Worm (Caenorhabditis elegans) whole organism, L2 larva: ENCODE data around the gene C46F2.1.

Source experiments
- C34F6.9 ChIP-seq: fragments of 150-350 bp; optimal IDR thresholded peaks from 2 replicates; lab custom pipeline; 2014; ENCODE audit warnings: missing biosample characterization, missing genetic modification characterization
- R02D3.7 ChIP-seq: fragments of 150-350 bp; optimal IDR thresholded peaks from 2 replicates; lab custom pipeline; 2014; ENCODE audit warnings: missing biosample characterization, missing genetic modification characterization
- Y55F3AM.14 ChIP-seq: fragments of 200-800 bp; sonication (Bioruptor generic); optimal IDR thresholded peaks from 2 replicates; lab custom pipeline; 2018; ENCODE audit warnings: mild to moderate bottlenecking, missing genetic modification characterization, missing compliant biosample characterization
- alr-1 ChIP-seq: fragments of 150-350 bp; optimal IDR thresholded peaks from 2 replicates; lab custom pipeline; 2014; ENCODE audit warnings: missing biosample characterization, missing genetic modification characterization
- blmp-1 ChIP-seq: sonication (generic microtip); optimal IDR thresholded peaks from 2 replicates; lab custom pipeline; 2017; ENCODE audit warnings: missing genetic modification characterization, mild to moderate bottlenecking, missing compliant biosample characterization, antibody characterized with exemption, moderate library complexity; ENCODE audit not compliant: insufficient read depth
- ceh-16 ChIP-seq: fragments of 150-350 bp; optimal IDR thresholded peaks from 2 replicates; lab custom pipeline; 2014; ENCODE audit warnings: missing biosample characterization, missing genetic modification characterization
- ceh-82 ChIP-seq: fragments of 150-350 bp; optimal IDR thresholded peaks from 2 replicates; lab custom pipeline; 2014; ENCODE audit warnings: missing biosample characterization, missing genetic modification characterization
- crh-2 ChIP-seq: sonication (generic microtip); optimal IDR thresholded peaks from 2 replicates; lab custom pipeline; 2017; ENCODE audit warnings: missing biosample characterization, missing genetic modification characterization
- egl-27 ChIP-seq: sonication (generic microtip); optimal IDR thresholded peaks from 3 replicates; lab custom pipeline; 2017; ENCODE audit warnings: missing biosample characterization, missing genetic modification reagents, missing genetic modification characterization
- elt-1 ChIP-seq: fragments of 150-350 bp; optimal IDR thresholded peaks from 2 replicates; lab custom pipeline; 2014; ENCODE audit warnings: missing biosample characterization, missing genetic modification characterization
- elt-3 ChIP-seq: sonication (generic microtip); optimal IDR thresholded peaks from 2 replicates; lab custom pipeline; 2017; ENCODE audit warnings: missing biosample characterization, missing genetic modification characterization
- gmeb-1 ChIP-seq: fragments of 150-350 bp; optimal IDR thresholded peaks from 2 replicates; lab custom pipeline; 2014; ENCODE audit warnings: missing biosample characterization, missing genetic modification characterization
- lin-11 ChIP-seq: fragments of 150-350 bp; sonication (generic microtip); optimal IDR thresholded peaks from 2 replicates; lab custom pipeline; 2014; ENCODE audit warnings: missing biosample characterization, missing genetic modification characterization, inconsistent platforms, mixed read lengths
- lin-13 ChIP-seq: fragments of 150-350 bp; optimal IDR thresholded peaks from 2 replicates; lab custom pipeline; 2014; ENCODE audit warnings: missing biosample characterization, missing genetic modification reagents, missing genetic modification characterization
- lin-39 ChIP-seq: fragments of 150-350 bp; optimal IDR thresholded peaks from 2 replicates; lab custom pipeline; 2014; ENCODE audit warnings: missing biosample characterization, missing genetic modification reagents, missing genetic modification characterization
- mab-5 ChIP-seq: fragments of 150-350 bp; optimal IDR thresholded peaks from 2 replicates; lab custom pipeline; 2014; ENCODE audit warnings: missing biosample characterization, missing genetic modification characterization
- mdl-1 ChIP-seq, 2 experiments: fragments of 150-350 bp in 1 of 2; sonication (generic microtip) in 1 of 2; optimal IDR thresholded peaks; 2 replicates each; lab custom pipeline; 2017; ENCODE audit warnings: missing biosample characterization in 2 of 2, missing genetic modification characterization in 2 of 2
- nhr-10 ChIP-seq: sonication (generic microtip); optimal IDR thresholded peaks from 2 replicates; lab custom pipeline; 2017; ENCODE audit warnings: missing biosample characterization, missing genetic modification characterization
- nhr-21 ChIP-seq: fragments of 150-350 bp; optimal IDR thresholded peaks from 2 replicates; lab custom pipeline; 2014; ENCODE audit warnings: missing biosample characterization, missing genetic modification characterization
- nhr-23 ChIP-seq: fragments of 150-350 bp; optimal IDR thresholded peaks from 2 replicates; lab custom pipeline; 2014; ENCODE audit warnings: missing biosample characterization, missing genetic modification reagents, missing genetic modification characterization
- nhr-237 ChIP-seq: fragments of 150-350 bp; optimal IDR thresholded peaks from 2 replicates; lab custom pipeline; 2014; ENCODE audit warnings: missing biosample characterization, missing genetic modification characterization
- nhr-25 ChIP-seq: fragments of 150-350 bp; sonication (generic microtip); optimal IDR thresholded peaks from 3 replicates; lab custom pipeline; 2014; ENCODE audit warnings: missing biosample characterization, missing genetic modification characterization
- nhr-77 ChIP-seq: fragments of 150-350 bp; optimal IDR thresholded peaks from 2 replicates; lab custom pipeline; 2014; ENCODE audit warnings: missing biosample characterization, missing genetic modification characterization
- sem-4 ChIP-seq: fragments of 150-350 bp; optimal IDR thresholded peaks from 2 replicates; lab custom pipeline; 2014; ENCODE audit warnings: missing biosample characterization, missing genetic modification reagents, missing genetic modification characterization
- skn-1 ChIP-seq: sonication (generic microtip); optimal IDR thresholded peaks from 2 replicates; lab custom pipeline; 2017; ENCODE audit warnings: missing biosample characterization, missing genetic modification characterization
- sma-3 ChIP-seq: sonication (generic microtip); optimal IDR thresholded peaks from 2 replicates; lab custom pipeline; 2016; ENCODE audit warnings: missing genetic modification reagents, missing genetic modification characterization, missing compliant biosample characterization
- sma-9 ChIP-seq, 2 experiments: fragments of 150-350 bp in 1 of 2; sonication (generic microtip) in 1 of 2; optimal IDR thresholded peaks; 2 replicates each; lab custom pipeline; 2014 to 2016; ENCODE audit warnings: missing genetic modification characterization in 2 of 2, mild to moderate bottlenecking in 1 of 2, missing biosample characterization in 1 of 2, missing compliant biosample characterization in 1 of 2, missing genetic modification reagents in 1 of 2, moderate library complexity in 1 of 2
- snpc-4 ChIP-seq: fragments of 150-350 bp; optimal IDR thresholded peaks from 2 replicates; lab custom pipeline; 2014; ENCODE audit warnings: missing biosample characterization, missing genetic modification characterization
- unc-39 ChIP-seq: fragments of 150-350 bp; optimal IDR thresholded peaks from 2 replicates; lab custom pipeline; 2014; ENCODE audit warnings: missing biosample characterization, missing genetic modification characterization
- unc-62 ChIP-seq: fragments of 150-350 bp; optimal IDR thresholded peaks from 2 replicates; lab custom pipeline; 2014; ENCODE audit warnings: missing biosample characterization, missing genetic modification reagents, missing genetic modification characterization
- zag-1 ChIP-seq: fragments of 150-350 bp; optimal IDR thresholded peaks from 2 replicates; lab custom pipeline; 2014; ENCODE audit warnings: missing biosample characterization, missing genetic modification characterization
- ztf-1 ChIP-seq: fragments of 200-800 bp; sonication (Bioruptor generic); conservative IDR thresholded peaks from 2 replicates; pipeline ENCODE4 v1.3.6; 2022; ENCODE audit warnings: missing genetic modification characterization, missing compliant biosample characterization
- ztf-11 ChIP-seq: sonication (generic microtip); optimal IDR thresholded peaks from 2 replicates; lab custom pipeline; 2017; ENCODE audit warnings: missing biosample characterization, missing genetic modification characterization

The C46F2.1 gene

DNA sequence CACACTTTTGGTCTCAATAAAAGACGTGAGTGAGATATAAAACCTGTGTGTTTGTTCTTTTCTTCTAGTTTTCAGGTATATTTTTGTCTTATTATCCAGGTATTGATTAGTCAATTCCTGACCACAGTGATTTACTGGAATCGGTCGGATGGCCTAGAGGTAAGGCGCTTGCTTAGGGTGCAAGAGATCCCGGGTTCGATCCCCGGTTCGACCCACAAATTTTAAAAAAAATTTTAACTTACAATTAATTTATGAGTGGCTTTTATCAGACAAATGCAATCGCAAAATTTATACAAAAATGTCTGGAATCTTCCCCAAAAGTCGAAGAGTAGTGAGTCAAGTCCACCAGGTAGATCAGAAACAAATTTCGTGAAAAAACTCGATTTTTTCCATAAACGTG is 40.5 kb upstream of the C46F2.1 start:
- TF ChIP-seq gmeb-1 (no peak), sma-9 (GFP tag; optimal IDR thresholded peaks at IDR 0.05; lab: Kevin White, UChicago) (no peak), sma-9 (tag; optimal IDR thresholded peaks at IDR 0.05; lab: Kevin White, UChicago) (no peak), sma-3 (GFP tag; lab: Kevin White, UChicago) (no peak), crh-2 (no peak), lin-13 (GFP tag; lab: Kevin White, UChicago) (no peak), nhr-21 (tag; lab: Kevin White, UChicago) (no peak), ceh-16 (no peak), elt-3 (tag; lab: Kevin White, UChicago) (no peak), nhr-237 (tag; lab: Kevin White, UChicago) (no peak), mdl-1 (tag; optimal IDR thresholded peaks at IDR 0.05; lab: Kevin White, UChicago) (no peak), ceh-82 (tag; lab: Kevin White, UChicago) (no peak), lin-11 (tag; lab: Kevin White, UChicago) (no peak)

DNA sequence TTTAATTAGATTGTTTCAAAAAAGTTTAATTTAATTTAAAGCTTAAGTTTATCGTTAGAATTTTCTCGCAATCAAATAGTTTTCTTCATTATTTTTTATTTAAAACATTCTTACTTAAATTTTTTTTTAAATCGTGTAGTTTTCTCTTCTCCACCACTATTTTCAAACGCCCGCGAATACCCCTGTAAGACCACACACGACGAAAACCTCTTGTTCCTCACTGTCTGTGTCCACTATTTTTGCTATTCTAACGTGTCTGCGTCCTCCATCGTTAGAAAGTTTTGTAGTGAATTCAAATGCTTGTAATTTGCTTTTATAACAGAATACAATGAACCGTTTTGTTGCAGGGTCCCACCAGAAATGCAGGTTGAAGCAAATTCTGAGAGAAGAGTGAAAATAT is 36.9 kb upstream of the C46F2.1 start, which contains the start of gene xol-1:
Gene xol-1, plus strand, starts transcription at position 347 of the 400 bp plus-strand sequence.
- TF ChIP-seq lin-13 (GFP tag; lab: Kevin White, UChicago) (no peak), nhr-25 (tag; lab: Kevin White, UChicago) (no peak), egl-27 (no peak), lin-11 (tag; lab: Kevin White, UChicago) (no peak), Y55F3AM.14 (GFP tag; lab: Kevin White, UChicago) (no peak), ceh-16 (no peak), unc-39 (no peak), snpc-4 (tag; lab: Kevin White, UChicago) (no peak), ztf-1 (GFP tag; lab: Robert Waterston, UW) (no peak), crh-2 (no peak), sma-9 (GFP tag; optimal IDR thresholded peaks at IDR 0.05; lab: Kevin White, UChicago) (no peak), sma-9 (tag; optimal IDR thresholded peaks at IDR 0.05; lab: Kevin White, UChicago) (no peak), elt-1 (tag; lab: Kevin White, UChicago) (no peak), unc-62 (GFP tag; lab: Kevin White, UChicago) (no peak), R02D3.7 (tag; lab: Kevin White, UChicago) (no peak), nhr-10 (no peak), nhr-77 (tag; lab: Kevin White, UChicago) (no peak), zag-1 (tag; lab: Kevin White, UChicago) (no peak)

DNA sequence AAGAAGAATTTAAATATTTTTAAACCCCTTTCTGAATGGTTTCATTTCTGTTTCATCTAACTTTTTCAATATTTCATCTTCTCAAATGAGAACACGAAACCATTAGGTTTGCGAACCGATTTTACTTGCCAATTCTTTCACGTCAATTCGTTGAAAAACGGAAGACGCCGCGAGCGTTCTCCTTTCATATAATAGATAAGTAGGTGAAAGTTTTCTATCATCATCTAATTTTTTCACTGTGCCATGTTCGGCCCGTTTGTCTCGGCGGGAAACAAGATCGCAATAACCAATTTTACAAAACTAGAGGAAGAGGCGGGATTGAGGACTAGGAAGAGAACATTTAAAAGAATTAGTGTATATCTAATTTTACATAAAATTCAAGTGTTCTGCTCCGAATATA is 32.7 kb upstream of the C46F2.1 start, which contains the start of gene C18A11.4:
Gene C18A11.4, plus strand, starts transcription at position 367 of the 400 bp plus-strand sequence.
- TF ChIP-seq nhr-23 (tag; lab: Kevin White, UChicago) (no peak), blmp-1 (tag; lab: Kevin White, UChicago) (peak; percentile 79)
- TF ChIP-seq, all 48 proteins: peak for 1

DNA sequence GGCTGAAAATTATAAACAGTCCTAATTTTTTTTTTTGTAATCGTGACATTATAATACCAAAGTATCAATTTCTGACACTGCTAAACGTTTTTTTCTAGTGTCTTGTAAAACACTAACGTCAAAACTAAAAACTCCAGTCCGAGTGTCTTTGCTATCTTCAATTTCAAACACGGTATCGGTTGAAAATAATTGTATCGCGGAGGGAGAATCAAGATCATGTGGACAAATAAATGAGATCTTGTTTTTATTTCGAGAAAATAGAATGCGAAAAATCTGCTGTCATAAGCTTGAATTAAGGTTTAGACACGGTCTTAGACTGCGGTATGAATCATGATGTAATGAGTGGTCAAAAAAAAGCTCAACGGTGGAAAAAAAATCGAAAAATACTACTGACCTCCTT is 29.2 kb upstream of the C46F2.1 start:
- TF ChIP-seq C34F6.9 (tag; lab: Kevin White, UChicago) (no peak), crh-2 (peak; percentile 46), sma-9 (GFP tag; optimal IDR thresholded peaks at IDR 0.05; lab: Kevin White, UChicago) (peak; percentile 32), sma-9 (tag; optimal IDR thresholded peaks at IDR 0.05; lab: Kevin White, UChicago) (no peak), sma-3 (GFP tag; lab: Kevin White, UChicago) (peak; percentile 44), nhr-21 (tag; lab: Kevin White, UChicago) (peak; percentile 36), lin-39 (tag; lab: Kevin White, UChicago) (no peak)

DNA sequence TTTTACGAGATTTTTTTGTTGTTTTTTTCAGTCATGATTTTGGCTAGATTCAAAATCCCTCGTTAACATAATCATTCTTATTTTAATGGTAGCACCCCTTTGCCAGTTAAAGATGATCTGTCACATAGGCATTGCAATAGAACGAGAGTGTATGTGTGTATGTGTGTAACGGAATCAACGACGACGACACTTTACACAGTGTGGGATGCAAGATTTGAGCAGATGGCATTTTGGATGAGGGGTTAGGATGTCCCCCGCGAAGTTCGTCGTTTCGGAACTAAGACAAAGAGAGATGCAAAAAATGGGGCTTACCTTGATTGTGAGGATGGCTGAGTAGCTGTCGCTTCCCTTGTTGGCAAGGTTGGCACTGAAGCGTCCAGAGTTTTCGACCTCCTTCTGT is 25.8 kb upstream of the C46F2.1 start:
- TF ChIP-seq sma-9 (GFP tag; optimal IDR thresholded peaks at IDR 0.05; lab: Kevin White, UChicago) = no peak
- no peak for TF ChIP-seq sma-9 (tag; optimal IDR thresholded peaks at IDR 0.05; lab: Kevin White, UChicago)
- TF ChIP-seq mab-5 (tag; lab: Kevin White, UChicago) = no peak
- TF ChIP-seq mdl-1 (tag; optimal IDR thresholded peaks at IDR 0.05; lab: Kevin White, UChicago) = no peak
- no peak for TF ChIP-seq alr-1
- no peak for TF ChIP-seq ztf-11 (tag; lab: Kevin White, UChicago)
- TF ChIP-seq nhr-77 (tag; lab: Kevin White, UChicago) = no peak
- no peak for TF ChIP-seq gmeb-1
- TF ChIP-seq skn-1 = no peak
- no peak for TF ChIP-seq nhr-21 (tag; lab: Kevin White, UChicago)
- TF ChIP-seq sem-4 (tag; lab: Kevin White, UChicago) = no peak
